Worm (Caenorhabditis elegans) whole organism, L3 larva: ENCODE data around the gene T20D3.14.

Experiments
- R02D3.7 ChIP-seq: fragments of 150-350 bp; optimal IDR thresholded peaks from 2 replicates; lab custom pipeline; 2014; ENCODE audit warnings: missing biosample characterization, missing genetic modification characterization
- ceh-16 ChIP-seq: sonication (generic microtip); optimal IDR thresholded peaks from 2 replicates; lab custom pipeline; 2017; ENCODE audit warnings: missing biosample characterization, missing genetic modification characterization
- ceh-28 ChIP-seq: fragments of 150-350 bp; optimal IDR thresholded peaks from 2 replicates; lab custom pipeline; 2014; ENCODE audit warnings: missing biosample characterization, missing genetic modification reagents, missing genetic modification characterization
- ceh-82 ChIP-seq: fragments of 150-350 bp; optimal IDR thresholded peaks from 2 replicates; lab custom pipeline; 2014; ENCODE audit warnings: missing biosample characterization, missing genetic modification characterization
- ceh-9 ChIP-seq: sonication (generic microtip); optimal IDR thresholded peaks from 2 replicates; lab custom pipeline; 2018; ENCODE audit warnings: missing biosample characterization, missing genetic modification characterization
- egl-5 ChIP-seq: fragments of 150-350 bp; optimal IDR thresholded peaks from 2 replicates; lab custom pipeline; 2017; ENCODE audit warnings: missing biosample characterization, missing genetic modification reagents, missing genetic modification characterization, inconsistent platforms
- elt-2 ChIP-seq: sonication (generic microtip); optimal IDR thresholded peaks from 2 replicates; lab custom pipeline; 2016; ENCODE audit warnings: missing genetic modification reagents, mild to moderate bottlenecking, missing genetic modification characterization, missing compliant biosample characterization
- eor-1 ChIP-seq, 2 experiments: fragments of 150-350 bp; optimal IDR thresholded peaks; 2 replicates each; lab custom pipeline; 2014 to 2018; ENCODE audit warnings: missing biosample characterization in 2 of 2, missing genetic modification characterization in 2 of 2
- fkh-10 ChIP-seq: sonication (generic microtip); optimal IDR thresholded peaks from 2 replicates; lab custom pipeline; 2017; ENCODE audit warnings: missing biosample characterization, missing genetic modification reagents, missing genetic modification characterization
- fkh-2 ChIP-seq: fragments of 150-350 bp; optimal IDR thresholded peaks from 2 replicates; lab custom pipeline; 2014; ENCODE audit warnings: missing biosample characterization, missing genetic modification reagents, missing genetic modification characterization
- fos-1 ChIP-seq: fragments of 150-350 bp; optimal IDR thresholded peaks from 2 replicates; lab custom pipeline; 2014; ENCODE audit warnings: missing biosample characterization, missing genetic modification characterization
- hmg-11 ChIP-seq: sonication (generic microtip); optimal IDR thresholded peaks from 2 replicates; lab custom pipeline; 2016; ENCODE audit warnings: missing genetic modification characterization, missing compliant biosample characterization
- jun-1 ChIP-seq: fragments of 150-350 bp; optimal IDR thresholded peaks from 2 replicates; lab custom pipeline; 2014; ENCODE audit warnings: missing biosample characterization, missing genetic modification reagents, missing genetic modification characterization
- lin-15B ChIP-seq: fragments of 150-350 bp; optimal IDR thresholded peaks from 2 replicates; lab custom pipeline; 2014; ENCODE audit warnings: missing biosample characterization, missing genetic modification characterization
- lin-39 ChIP-seq: fragments of 150-350 bp; optimal IDR thresholded peaks from 2 replicates; lab custom pipeline; 2018; ENCODE audit warnings: missing biosample characterization, missing genetic modification reagents, missing genetic modification characterization
- mml-1 ChIP-seq: fragments of 150-350 bp; sonication (generic microtip); optimal IDR thresholded peaks from 3 replicates; lab custom pipeline; 2014; ENCODE audit warnings: missing biosample characterization, missing genetic modification characterization
- nfya-1 ChIP-seq: sonication (generic microtip); optimal IDR thresholded peaks from 2 replicates; lab custom pipeline; 2017; ENCODE audit warnings: missing genetic modification characterization, mild to moderate bottlenecking, missing compliant biosample characterization, antibody characterized with exemption, moderate library complexity; ENCODE audit not compliant: insufficient read depth
- nhr-11 ChIP-seq: fragments of 150-350 bp; optimal IDR thresholded peaks from 2 replicates; lab custom pipeline; 2014; ENCODE audit warnings: missing biosample characterization, missing genetic modification characterization
- nhr-23 ChIP-seq: fragments of 150-350 bp; optimal IDR thresholded peaks from 2 replicates; lab custom pipeline; 2014; ENCODE audit warnings: missing biosample characterization, missing genetic modification reagents, missing genetic modification characterization
- nhr-237 ChIP-seq: fragments of 150-350 bp; optimal IDR thresholded peaks from 2 replicates; lab custom pipeline; 2014; ENCODE audit warnings: missing biosample characterization, missing genetic modification characterization
- nhr-28 ChIP-seq: fragments of 150-350 bp; optimal IDR thresholded peaks from 2 replicates; lab custom pipeline; 2014; ENCODE audit warnings: missing biosample characterization, missing genetic modification characterization
- nhr-43 ChIP-seq: sonication (generic microtip); optimal IDR thresholded peaks from 2 replicates; lab custom pipeline; 2016; ENCODE audit warnings: mild to moderate bottlenecking, missing genetic modification characterization, missing compliant biosample characterization; ENCODE audit not compliant: poor library complexity, severe bottlenecking
- nhr-67 ChIP-seq: fragments of 150-350 bp; optimal IDR thresholded peaks from 2 replicates; lab custom pipeline; 2014; ENCODE audit warnings: missing biosample characterization, missing genetic modification characterization
- nhr-76 ChIP-seq: fragments of 150-350 bp; sonication (generic microtip); optimal IDR thresholded peaks from 5 replicates; lab custom pipeline; 2014; ENCODE audit warnings: missing biosample characterization, missing genetic modification characterization
- nhr-77 ChIP-seq: fragments of 150-350 bp; optimal IDR thresholded peaks from 2 replicates; lab custom pipeline; 2014; ENCODE audit warnings: missing biosample characterization, missing genetic modification characterization
- pha-4 ChIP-seq: fragments of 150-350 bp; optimal IDR thresholded peaks from 2 replicates; lab custom pipeline; 2014; ENCODE audit warnings: missing biosample characterization, missing genetic modification reagents, missing genetic modification characterization
- pqm-1 ChIP-seq: fragments of 150-350 bp; optimal IDR thresholded peaks from 2 replicates; lab custom pipeline; 2017; ENCODE audit warnings: missing biosample characterization, missing genetic modification characterization, inconsistent platforms
- sea-2 ChIP-seq: fragments of 150-350 bp; sonication (generic microtip); optimal IDR thresholded peaks from 4 replicates; lab custom pipeline; 2014; ENCODE audit warnings: missing biosample characterization, missing genetic modification reagents, missing genetic modification characterization
- unc-62 ChIP-seq: fragments of 150-350 bp; sonication (generic microtip); optimal IDR thresholded peaks from 4 replicates; lab custom pipeline; 2014; ENCODE audit warnings: missing biosample characterization, missing genetic modification reagents, missing genetic modification characterization
- ztf-11 ChIP-seq: fragments of 150-350 bp; optimal IDR thresholded peaks from 2 replicates; lab custom pipeline; 2014; ENCODE audit warnings: missing biosample characterization, missing genetic modification characterization

The T20D3.14 gene

DNA sequence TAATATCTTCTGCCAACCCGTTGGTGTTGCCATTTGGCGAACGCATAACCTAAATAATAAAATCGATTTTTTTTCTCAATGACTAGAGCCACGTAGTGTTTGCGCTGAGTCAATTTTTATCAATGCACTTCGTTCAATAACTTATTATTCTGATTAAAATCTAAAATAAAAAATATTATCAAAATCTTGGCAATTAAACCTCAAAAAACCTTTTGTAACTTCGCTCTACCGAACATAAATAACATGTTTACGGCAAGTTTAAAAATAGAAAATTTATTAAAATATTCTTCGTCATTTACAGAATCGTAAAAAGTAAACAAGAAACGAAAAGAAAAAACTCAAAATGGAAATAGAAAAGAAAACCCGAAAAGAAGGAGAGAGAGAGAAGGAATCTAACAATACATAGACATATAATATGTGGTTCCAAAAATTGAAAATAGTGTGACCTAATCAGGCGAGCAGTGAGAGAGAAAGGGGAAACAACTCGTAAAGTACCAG lies 7.4 kb upstream of the T20D3.14 start, which contains the start of gene pigc-1:
Gene pigc-1 (minus strand): TSS at position 51 of the 498 bp plus-strand sequence.
- TF ChIP-seq pha-4 (peak; percentile 80), sea-2 (GFP tag; lab: Kevin White, UChicago) (no peak), nhr-43 (tag; lab: Kevin White, UChicago) (no peak), nhr-67 (no peak), nhr-23 (tag; lab: Kevin White, UChicago) (no peak), nhr-28 (no peak)

ce11 chrIV:9341591-9341990 lies 5.9 kb upstream of the T20D3.14 start, which contains the start of gene vps-26:
Gene vps-26 (minus strand): TSS chrIV:9341790.
- TF ChIP-seq elt-2: peak; percentile 10
- peak; percentile 35 for TF ChIP-seq hmg-11 (tag; lab: Kevin White, UChicago)
- peak; percentile 81 for TF ChIP-seq pha-4
- no peak for TF ChIP-seq eor-1 (tag; optimal IDR thresholded peaks at IDR 0.05; lab: Kevin White, UChicago)
- no peak for TF ChIP-seq fkh-10 (GFP tag; lab: Kevin White, UChicago)
- TF ChIP-seq lin-15B (tag; lab: Kevin White, UChicago): peak; percentile 36

DNA sequence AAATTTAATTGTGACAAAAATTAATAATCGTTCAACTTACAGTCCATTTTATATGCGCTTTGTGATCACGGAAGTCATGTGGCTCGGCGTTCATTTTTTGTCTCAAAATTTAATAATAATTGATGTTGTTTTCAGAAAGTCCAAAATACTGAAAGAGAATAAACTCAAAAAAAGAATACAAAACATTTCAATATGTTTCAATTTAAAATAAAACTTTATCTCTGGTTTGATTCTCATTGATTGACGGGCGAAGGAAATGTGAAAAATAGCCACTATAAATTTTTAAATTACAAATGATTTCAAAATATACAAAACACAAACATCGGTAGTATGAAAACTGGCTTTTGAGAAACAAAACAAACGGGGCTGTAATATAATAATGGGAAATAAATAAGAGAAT lies 3.5 kb upstream of the T20D3.14 start, which contains the start of gene T20D3.6:
Gene T20D3.6 (minus strand): TSS at position 101 of the 400 bp plus-strand sequence.
- TF ChIP-seq jun-1 (no peak), ztf-11 (tag; lab: Kevin White, UChicago) (no peak), mml-1 (no peak), pqm-1 (no peak), nhr-11 (tag; lab: Kevin White, UChicago) (no peak), pha-4 (no peak), nhr-67 (no peak), lin-39 (no peak), fkh-2 (tag; lab: Kevin White, UChicago) (no peak), nhr-23 (tag; lab: Kevin White, UChicago) (no peak), nhr-76 (tag; lab: Kevin White, UChicago) (no peak), unc-62 (no peak), ceh-16 (tag; lab: Kevin White, UChicago) (no peak)

DNA sequence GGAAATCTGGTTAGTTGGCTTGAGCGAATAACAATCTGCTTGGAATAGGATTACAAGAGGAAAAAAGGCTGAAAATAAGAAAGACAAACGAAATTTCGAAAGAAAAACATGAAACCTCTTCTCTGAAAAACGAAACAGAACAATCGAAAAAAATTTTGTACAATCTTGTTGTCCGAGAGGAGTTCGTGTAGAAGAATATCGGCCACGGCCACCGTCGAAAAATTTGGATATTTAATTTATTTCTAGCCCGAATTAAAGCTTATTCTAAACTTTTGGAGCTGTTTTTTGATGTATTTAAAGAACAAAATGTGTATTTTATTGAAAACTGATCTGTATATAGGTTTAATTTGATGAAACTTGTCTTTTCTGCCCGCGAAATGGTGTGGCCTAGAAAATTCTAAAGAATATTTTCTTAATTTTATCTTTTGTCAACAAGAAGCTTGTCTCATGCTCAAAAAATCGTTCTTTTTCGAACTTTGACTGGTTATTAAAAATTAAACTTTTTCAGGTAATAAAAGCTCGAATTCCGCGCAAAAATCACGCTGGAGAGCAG lies 905 bp upstream of the T20D3.14 start, which contains the start of gene T20D3.5:
Gene T20D3.5 (plus strand): TSS at position 503 of the 553 bp plus-strand sequence.
- TF ChIP-seq ceh-9 (tag; lab: Kevin White, UChicago) (no peak), R02D3.7 (no peak), nhr-67 (no peak), nhr-237 (no peak), jun-1 (no peak), nhr-77 (tag; lab: Kevin White, UChicago) (no peak), egl-5 (tag; lab: Kevin White, UChicago) (no peak), ceh-28 (tag; lab: Kevin White, UChicago) (no peak), ztf-11 (tag; lab: Kevin White, UChicago) (no peak), hmg-11 (tag; lab: Kevin White, UChicago) (no peak), fos-1 (tag; lab: Kevin White, UChicago) (no peak), ceh-82 (tag; lab: Kevin White, UChicago) (no peak), pqm-1 (no peak), nfya-1 (tag; lab: Kevin White, UChicago) (no peak)

- no peak for TF ChIP-seq nhr-11 (tag; lab: Kevin White, UChicago)
- no peak for TF ChIP-seq unc-62
- peak; percentile 57 for TF ChIP-seq pqm-1
- TF ChIP-seq elt-2: peak; percentile 93
These were observed 2.7 kb downstream of the T20D3.14 start for ce11 chrIV:9333007-9333406.

ce11 chrIV:9330755-9331154 lies 5.0 kb downstream of the T20D3.14 start, which contains the start of gene nspg-7.1:
Gene nspg-7.1 (minus strand): TSS chrIV:9330855.
- TF ChIP-seq nhr-76 (tag; lab: Kevin White, UChicago) (no peak), fkh-10 (GFP tag; lab: Kevin White, UChicago) (no peak)
- TF ChIP-seq, all 47 proteins: peak for 0
